Worm (Caenorhabditis elegans) whole organism, mixed stage, embryonic: ENCODE results near the gene T02G5.15.
A peak's percentile ranks its signal among the peaks of the same experiment; 100 is the strongest.

Source experiments
- M03D4.4 ChIP-seq: sonication (generic microtip); optimal IDR thresholded peaks from 2 replicates; lab custom pipeline; 2017; ENCODE audit warnings: mild to moderate bottlenecking, missing genetic modification characterization, missing compliant biosample characterization
- bed-3 ChIP-seq: fragments of 200-800 bp; sonication (Bioruptor generic); optimal IDR thresholded peaks from 3 replicates; lab custom pipeline; 2018; ENCODE audit warnings: mild to moderate bottlenecking, missing genetic modification characterization, moderate library complexity, missing compliant biosample characterization
- blmp-1 ChIP-seq: fragments of 150-350 bp; optimal IDR thresholded peaks from 2 replicates; lab custom pipeline; 2014; ENCODE audit warnings: missing biosample characterization, missing genetic modification characterization
- ceh-39 ChIP-seq: fragments of 150-350 bp; optimal IDR thresholded peaks from 2 replicates; lab custom pipeline; 2014; ENCODE audit warnings: missing biosample characterization, missing genetic modification characterization
- ceh-43 ChIP-seq: fragments of 200-800 bp; sonication (Bioruptor generic); optimal IDR thresholded peaks from 2 replicates; lab custom pipeline; 2018; ENCODE audit warnings: mild to moderate bottlenecking, missing genetic modification characterization, moderate library complexity, missing compliant biosample characterization
- ceh-83 ChIP-seq: fragments of 200-800 bp; sonication (Bioruptor generic); optimal IDR thresholded peaks from 2 replicates; lab custom pipeline; 2018; ENCODE audit warnings: mild to moderate bottlenecking, missing genetic modification characterization, missing compliant biosample characterization
- ces-1 ChIP-seq: fragments of 150-350 bp; optimal IDR thresholded peaks from 2 replicates; lab custom pipeline; 2014; ENCODE audit warnings: missing biosample characterization, missing genetic modification reagents, missing genetic modification characterization
- drap-1 ChIP-seq: fragments of 200-800 bp; sonication (Bioruptor generic); optimal IDR thresholded peaks from 3 replicates; lab custom pipeline; 2018; ENCODE audit warnings: mild to moderate bottlenecking, missing genetic modification characterization, missing compliant biosample characterization
- elt-1 ChIP-seq: sonication (generic microtip); optimal IDR thresholded peaks from 2 replicates; lab custom pipeline; 2017; ENCODE audit warnings: missing genetic modification characterization, mild to moderate bottlenecking, missing compliant biosample characterization, antibody characterized with exemption, moderate library complexity, borderline replicate concordance; ENCODE audit not compliant: insufficient read depth
- elt-3 ChIP-seq: fragments of 150-350 bp; optimal IDR thresholded peaks from 2 replicates; lab custom pipeline; 2014; ENCODE audit warnings: missing biosample characterization, missing genetic modification characterization
- flh-1 ChIP-seq: fragments of 200-800 bp; sonication (Bioruptor generic); optimal IDR thresholded peaks from 2 replicates; lab custom pipeline; 2018; ENCODE audit warnings: mild to moderate bottlenecking, missing genetic modification characterization, moderate library complexity, missing compliant biosample characterization
- hlh-1 ChIP-seq: fragments of 150-350 bp; optimal IDR thresholded peaks from 2 replicates; lab custom pipeline; 2014; ENCODE audit warnings: missing biosample characterization, missing genetic modification reagents, missing genetic modification characterization
- lin-13 ChIP-seq: fragments of 150-350 bp; optimal IDR thresholded peaks from 2 replicates; lab custom pipeline; 2014; ENCODE audit warnings: missing biosample characterization, missing genetic modification characterization
- lsy-2 ChIP-seq: fragments of 150-350 bp; optimal IDR thresholded peaks from 2 replicates; lab custom pipeline; 2014; ENCODE audit warnings: missing biosample characterization, missing genetic modification characterization
- mab-5 ChIP-seq: fragments of 150-350 bp; optimal IDR thresholded peaks from 2 replicates; lab custom pipeline; 2014; ENCODE audit warnings: missing biosample characterization, missing genetic modification characterization
- mep-1 ChIP-seq: fragments of 150-350 bp; optimal IDR thresholded peaks from 2 replicates; lab custom pipeline; 2017; ENCODE audit warnings: missing biosample characterization, missing genetic modification reagents, missing genetic modification characterization, inconsistent platforms
- nhr-12 ChIP-seq: fragments of 150-350 bp; optimal IDR thresholded peaks from 2 replicates; lab custom pipeline; 2014; ENCODE audit warnings: missing biosample characterization, missing genetic modification characterization
- nhr-2 ChIP-seq: fragments of 150-350 bp; optimal IDR thresholded peaks from 2 replicates; lab custom pipeline; 2014; ENCODE audit warnings: missing biosample characterization, missing genetic modification characterization
- nhr-237 ChIP-seq: fragments of 150-350 bp; optimal IDR thresholded peaks from 2 replicates; lab custom pipeline; 2014; ENCODE audit warnings: missing biosample characterization, missing genetic modification characterization
- nhr-28 ChIP-seq: fragments of 150-350 bp; optimal IDR thresholded peaks from 2 replicates; lab custom pipeline; 2014; ENCODE audit warnings: missing biosample characterization, missing genetic modification characterization
- nhr-76 ChIP-seq: sonication (generic microtip); optimal IDR thresholded peaks from 2 replicates; lab custom pipeline; 2017; ENCODE audit warnings: missing biosample characterization, missing genetic modification characterization
- pha-4 ChIP-seq: fragments of 150-350 bp; optimal IDR thresholded peaks from 2 replicates; lab custom pipeline; 2018; ENCODE audit warnings: missing biosample characterization, missing genetic modification reagents, missing genetic modification characterization
- sem-2 ChIP-seq: fragments of 200-800 bp; sonication (Bioruptor generic); optimal IDR thresholded peaks from 2 replicates; lab custom pipeline; 2018; ENCODE audit warnings: mild to moderate bottlenecking, missing genetic modification characterization, missing compliant biosample characterization
- snpc-4 ChIP-seq: fragments of 150-350 bp; optimal IDR thresholded peaks from 2 replicates; lab custom pipeline; 2014; ENCODE audit warnings: missing biosample characterization, missing genetic modification characterization
- sptf-1 ChIP-seq: sonication (generic microtip); optimal IDR thresholded peaks from 2 replicates; lab custom pipeline; 2017; ENCODE audit warnings: mild to moderate bottlenecking, missing genetic modification characterization, moderate library complexity, missing compliant biosample characterization
- tbx-8 ChIP-seq: fragments of 200-800 bp; sonication (Bioruptor generic); optimal IDR thresholded peaks from 2 replicates; lab custom pipeline; 2018; ENCODE audit warnings: mild to moderate bottlenecking, missing genetic modification characterization, moderate library complexity, missing compliant biosample characterization
- unc-120 ChIP-seq: sonication (generic microtip); optimal IDR thresholded peaks from 2 replicates; lab custom pipeline; 2017; ENCODE audit warnings: missing genetic modification characterization, missing compliant biosample characterization; ENCODE audit not compliant: poor library complexity, severe bottlenecking
- unc-39 ChIP-seq: fragments of 150-350 bp; optimal IDR thresholded peaks from 2 replicates; lab custom pipeline; 2014; ENCODE audit warnings: missing biosample characterization, missing genetic modification characterization
- unc-62 ChIP-seq: fragments of 150-350 bp; optimal IDR thresholded peaks from 2 replicates; lab custom pipeline; 2014; ENCODE audit warnings: missing biosample characterization, missing genetic modification reagents, missing genetic modification characterization
- ztf-11 ChIP-seq: fragments of 150-350 bp; optimal IDR thresholded peaks from 2 replicates; lab custom pipeline; 2014; ENCODE audit warnings: missing biosample characterization, missing genetic modification characterization

T02G5.15 gene

DNA sequence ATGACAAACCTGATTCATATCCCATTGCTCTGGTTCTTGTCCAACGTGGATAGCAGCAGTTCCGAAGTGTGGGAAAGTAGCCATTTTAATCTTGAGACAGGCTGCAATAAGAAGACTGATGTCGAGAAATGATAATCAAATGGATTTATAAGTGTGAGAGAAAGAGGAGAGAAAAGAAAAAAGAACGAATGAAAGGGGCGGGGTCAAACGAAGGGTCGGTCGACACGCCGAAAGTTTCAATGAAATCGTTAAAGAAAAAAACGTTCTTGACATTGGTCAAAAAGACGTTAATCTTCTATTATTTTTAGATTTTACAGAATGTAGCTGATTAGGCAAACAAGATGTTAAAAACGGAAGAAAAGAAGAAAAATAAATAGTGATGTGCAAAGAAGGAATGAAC is 26.3 kb upstream of the T02G5.15 start, which contains the start of gene cth-2:
cth-2 (minus strand) TSS at position 101 of the 400 bp plus-strand sequence.
- TF ChIP-seq lin-13 (tag; lab: Kevin White, UChicago) = no peak
- no peak for TF ChIP-seq tbx-8 (GFP tag; lab: Kevin White, UChicago)
- TF ChIP-seq mab-5 = no peak
- no peak for TF ChIP-seq bed-3 (GFP tag; lab: Kevin White, UChicago)
- TF ChIP-seq nhr-12 (tag; lab: Kevin White, UChicago) = no peak
- TF ChIP-seq nhr-2 = no peak
- no peak for TF ChIP-seq ces-1 (GFP tag; lab: Kevin White, UChicago)
- no peak for TF ChIP-seq elt-3 (tag; lab: Kevin White, UChicago)
- no peak for TF ChIP-seq nhr-28
- TF ChIP-seq pha-4 (tag; lab: Kevin White, UChicago) = no peak
- no peak for TF ChIP-seq mep-1 (tag; lab: Kevin White, UChicago)
- TF ChIP-seq unc-62 (GFP tag; lab: Kevin White, UChicago) = no peak
- no peak for TF ChIP-seq ceh-39 (tag; lab: Kevin White, UChicago)
- no peak for TF ChIP-seq elt-1
- TF ChIP-seq lsy-2 (tag; lab: Kevin White, UChicago) = no peak
- no peak for TF ChIP-seq M03D4.4 (tag; lab: Kevin White, UChicago)
- TF ChIP-seq unc-120 (tag; lab: Kevin White, UChicago) = no peak
- TF ChIP-seq nhr-76 = no peak
- no peak for TF ChIP-seq blmp-1 (tag; lab: Kevin White, UChicago)
- no peak for TF ChIP-seq snpc-4 (tag; lab: Kevin White, UChicago)

DNA sequence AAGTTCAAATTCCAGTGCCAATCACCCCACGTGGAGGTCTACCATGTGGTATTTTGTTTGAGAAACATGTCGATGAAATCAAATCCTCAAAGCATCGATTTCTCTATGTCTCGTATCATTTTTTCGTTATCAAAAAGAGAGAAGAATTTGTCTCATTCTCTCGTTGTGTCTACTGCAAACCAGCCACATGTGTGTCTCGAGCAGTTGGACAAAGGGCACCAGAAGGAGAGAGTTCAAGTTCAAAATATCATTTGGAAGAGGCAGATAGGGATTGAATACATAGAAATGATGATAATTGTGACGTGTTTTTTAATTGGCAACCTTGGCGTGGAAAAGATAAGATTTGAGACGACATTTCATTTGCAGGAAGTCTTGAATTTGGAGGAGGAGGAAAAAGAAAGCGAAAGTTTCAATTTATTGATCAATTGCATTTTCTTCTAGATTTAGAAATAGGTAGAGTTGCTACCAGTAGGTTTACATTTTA is 24.8 kb upstream of the T02G5.15 start:
- no peak for TF ChIP-seq ceh-83 (GFP tag; lab: Kevin White, UChicago)
- TF ChIP-seq unc-62 (GFP tag; lab: Kevin White, UChicago) = peak; percentile 8
- no peak for TF ChIP-seq elt-3 (tag; lab: Kevin White, UChicago)
- TF ChIP-seq blmp-1 (tag; lab: Kevin White, UChicago) = peak; percentile 50
- TF ChIP-seq hlh-1 (tag; lab: Kevin White, UChicago) = peak; percentile 18
- TF ChIP-seq, all 35 proteins: peak for 3

DNA sequence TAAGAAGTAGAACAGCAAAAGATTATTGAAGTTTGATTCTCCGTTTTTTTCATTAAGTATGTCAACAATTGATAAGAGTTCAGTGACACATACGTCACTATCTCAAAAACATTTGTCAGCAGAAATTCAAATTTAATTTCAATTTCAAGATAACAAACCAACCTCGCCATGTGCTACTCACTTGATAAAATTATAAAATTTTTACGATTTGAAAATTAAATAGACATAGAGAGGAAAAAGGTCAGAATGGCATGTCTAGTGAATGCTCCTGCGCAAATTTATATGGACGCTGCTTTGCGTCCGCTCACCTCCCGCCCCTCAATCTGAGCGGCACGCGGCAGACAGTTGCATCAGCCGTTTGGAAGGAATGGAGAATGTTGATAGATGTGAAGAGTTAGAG is 23.9 kb upstream of the T02G5.15 start:
- TF ChIP-seq mep-1 (tag; lab: Kevin White, UChicago) (no peak), tbx-8 (GFP tag; lab: Kevin White, UChicago) (no peak), nhr-28 (no peak), drap-1 (GFP tag; lab: Kevin White, UChicago) (no peak), blmp-1 (tag; lab: Kevin White, UChicago) (no peak)

DNA sequence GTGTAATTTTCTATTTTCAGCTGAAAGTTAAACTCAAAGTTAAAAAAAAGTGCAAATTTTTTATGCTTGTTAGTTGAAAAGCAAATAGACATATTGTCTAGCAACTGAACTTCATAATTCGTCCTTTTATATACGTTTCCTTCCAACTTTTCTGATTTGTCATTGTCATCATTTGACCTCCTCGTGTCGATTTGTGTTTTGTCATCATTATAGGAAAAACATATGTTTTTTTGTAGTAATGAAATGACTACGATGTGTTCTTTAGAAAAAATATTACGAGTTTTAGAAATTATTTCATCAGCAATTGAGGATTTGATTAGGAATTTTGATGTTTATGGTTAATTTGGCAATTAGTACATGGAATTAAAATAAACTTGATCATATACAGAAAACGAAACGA is 23.3 kb upstream of the T02G5.15 start:
- no peak for TF ChIP-seq snpc-4 (tag; lab: Kevin White, UChicago)

DNA sequence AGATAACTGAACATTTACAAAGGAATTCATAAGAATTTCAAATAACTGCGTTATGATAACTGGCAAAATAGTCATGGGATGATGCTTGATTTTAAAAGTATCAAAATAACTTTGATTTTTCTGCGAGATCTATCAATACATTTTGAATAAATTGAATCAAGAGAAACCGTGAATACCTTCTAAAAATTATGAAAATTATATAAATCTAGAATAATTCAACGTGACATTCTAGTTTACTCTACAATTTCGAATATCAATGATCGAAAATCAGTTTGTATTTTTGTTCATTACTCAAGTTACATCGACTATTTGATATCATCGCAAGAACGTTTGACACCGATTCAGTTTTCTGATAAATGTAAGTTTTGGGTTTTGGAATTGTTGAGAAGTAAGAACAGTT is 22.4 kb upstream of the T02G5.15 start, which contains the start of gene acs-6:
acs-6 (plus strand) TSS at position 301 of the 400 bp plus-strand sequence.
- TF ChIP-seq ceh-39 (tag; lab: Kevin White, UChicago) (no peak), ztf-11 (tag; lab: Kevin White, UChicago) (no peak), unc-39 (tag; lab: Kevin White, UChicago) (no peak), flh-1 (GFP tag; lab: Kevin White, UChicago) (no peak)

DNA sequence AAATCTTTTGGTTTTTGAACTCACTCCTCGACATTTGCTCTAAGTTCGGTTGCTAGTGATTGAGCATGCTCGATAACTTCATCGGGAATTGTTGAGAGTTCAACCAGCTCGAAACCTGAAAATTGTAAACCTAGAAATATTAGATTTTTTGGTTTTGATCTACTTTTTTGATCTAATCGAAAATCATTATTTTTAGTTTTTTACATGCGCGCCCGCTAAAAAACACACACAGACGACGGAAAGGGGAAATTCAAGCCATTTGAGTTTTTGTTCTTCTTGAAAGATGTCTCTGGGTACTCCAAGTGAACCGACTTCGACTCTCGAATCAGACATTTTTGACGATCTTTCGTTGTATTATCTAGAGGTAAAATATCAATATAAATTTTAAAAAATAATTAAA is 18.7 kb upstream of the T02G5.15 start, which contains the start of gene nos-2:
nos-2 (plus strand) TSS at position 228 of the 400 bp plus-strand sequence.
- TF ChIP-seq sptf-1 (tag; lab: Kevin White, UChicago) = no peak
- no peak for TF ChIP-seq elt-3 (tag; lab: Kevin White, UChicago)
- no peak for TF ChIP-seq bed-3 (GFP tag; lab: Kevin White, UChicago)
- TF ChIP-seq sem-2 = no peak
- TF ChIP-seq unc-62 (GFP tag; lab: Kevin White, UChicago) = no peak
- TF ChIP-seq M03D4.4 (tag; lab: Kevin White, UChicago) = no peak
- no peak for TF ChIP-seq ceh-43 (GFP tag; lab: Kevin White, UChicago)
- TF ChIP-seq snpc-4 (tag; lab: Kevin White, UChicago) = no peak
- TF ChIP-seq blmp-1 (tag; lab: Kevin White, UChicago) = no peak
- TF ChIP-seq pha-4 (tag; lab: Kevin White, UChicago) = no peak
- TF ChIP-seq nhr-2 = no peak
- no peak for TF ChIP-seq nhr-237 (tag; lab: Kevin White, UChicago)
- no peak for TF ChIP-seq drap-1 (GFP tag; lab: Kevin White, UChicago)
